Fruit fly (Drosophila melanogaster) whole organism, pupa: ENCODE results near the gene Ced-12.

Experiments
- CG10348 ChIP-seq: fragments of 200-800 bp; sonication (Bioruptor generic); IDR thresholded peaks from 2 replicates; pipeline ENCODE4 v1.3.6; 2022; ENCODE audit warnings: missing biosample characterization, missing genetic modification characterization
- CG12605 ChIP-seq: fragments of 200-800 bp; sonication (Bioruptor generic); IDR thresholded peaks from 2 replicates; pipeline ENCODE4 v1.3.6; 2022; ENCODE audit warnings: missing biosample characterization, missing genetic modification characterization
- CG13204 ChIP-seq: fragments of 200-800 bp; sonication (Bioruptor generic); optimal IDR thresholded peaks from 2 replicates; lab custom pipeline; 2018; ENCODE audit warnings: missing biosample characterization, mild to moderate bottlenecking, missing genetic modification characterization, moderate library complexity
- CG14655 ChIP-seq: fragments of 200-800 bp; sonication (Bioruptor generic); optimal IDR thresholded peaks from 3 replicates; lab custom pipeline; 2017; ENCODE audit warnings: mild to moderate bottlenecking, missing biosample characterization, missing genetic modification reagents, missing genetic modification characterization
- CG15710 ChIP-seq: fragments of 200-800 bp; sonication (Bioruptor generic); optimal IDR thresholded peaks from 2 replicates; lab custom pipeline; 2018; ENCODE audit warnings: missing biosample characterization, mild to moderate bottlenecking, missing genetic modification characterization, moderate library complexity
- CG17806 ChIP-seq: fragments of 200-800 bp; sonication (Bioruptor generic); optimal IDR thresholded peaks from 2 replicates; lab custom pipeline; 2018; ENCODE audit warnings: missing biosample characterization, mild to moderate bottlenecking, missing genetic modification characterization, moderate library complexity
- CG32121 ChIP-seq: fragments of 200-800 bp; sonication (Bioruptor generic); IDR thresholded peaks from 2 replicates; pipeline ENCODE4 v1.3.6; 2022; ENCODE audit warnings: missing biosample characterization, missing genetic modification characterization
- CG34367 ChIP-seq: fragments of 200-800 bp; sonication (Bioruptor generic); optimal IDR thresholded peaks from 2 replicates; lab custom pipeline; 2018; ENCODE audit warnings: missing biosample characterization, mild to moderate bottlenecking, missing genetic modification characterization
- CG4496 ChIP-seq: fragments of 200-800 bp; sonication (Bioruptor generic); IDR thresholded peaks from 3 replicates; pipeline ENCODE4 v1.3.6; 2022; ENCODE audit warnings: missing biosample characterization, missing genetic modification characterization
- CG8159 ChIP-seq: fragments of 200-800 bp; sonication (Bioruptor generic); optimal IDR thresholded peaks from 3 replicates; lab custom pipeline; 2018; ENCODE audit warnings: missing biosample characterization, mild to moderate bottlenecking, missing genetic modification characterization, moderate library complexity
- CG8301 ChIP-seq: fragments of 200-800 bp; sonication (Bioruptor generic); optimal IDR thresholded peaks from 2 replicates; lab custom pipeline; 2018; ENCODE audit warnings: missing biosample characterization, mild to moderate bottlenecking, missing genetic modification characterization
- CG9948 ChIP-seq: fragments of 200-800 bp; sonication (Bioruptor generic); optimal IDR thresholded peaks from 2 replicates; lab custom pipeline; 2018; ENCODE audit warnings: missing biosample characterization, mild to moderate bottlenecking, missing genetic modification characterization, moderate library complexity
- D1 ChIP-seq: fragments of 200-800 bp; sonication (Bioruptor generic); optimal IDR thresholded peaks from 2 replicates; lab custom pipeline; 2018; ENCODE audit warnings: missing biosample characterization, mild to moderate bottlenecking, missing genetic modification characterization, moderate library complexity
- EcR ChIP-seq: fragments of 200-800 bp; sonication (Bioruptor generic); optimal IDR thresholded peaks from 3 replicates; lab custom pipeline; 2019; ENCODE audit warnings: missing biosample characterization, missing genetic modification characterization, mild to moderate bottlenecking, moderate library complexity, missing genetic modification reagents
- Ets98B ChIP-seq: fragments of 200-800 bp; sonication (Bioruptor generic); IDR thresholded peaks from 2 replicates; pipeline ENCODE4 v1.3.6; 2022; ENCODE audit warnings: missing biosample characterization, missing genetic modification characterization
- Pif1A ChIP-seq: fragments of 200-800 bp; sonication (Bioruptor generic); optimal IDR thresholded peaks from 3 replicates; lab custom pipeline; 2016; ENCODE audit warnings: missing biosample characterization, missing genetic modification characterization
- Pif1B ChIP-seq: fragments of 200-800 bp; sonication (Bioruptor generic); optimal IDR thresholded peaks from 3 replicates; lab custom pipeline; 2016; ENCODE audit warnings: missing biosample characterization, missing genetic modification characterization
- Snoo ChIP-seq: fragments of 200-800 bp; sonication (Bioruptor generic); optimal IDR thresholded peaks from 3 replicates; lab custom pipeline; 2017; ENCODE audit warnings: missing biosample characterization, mild to moderate bottlenecking, missing genetic modification characterization, inconsistent platforms
- fd96Ca ChIP-seq: fragments of 200-800 bp; sonication (Bioruptor generic); IDR thresholded peaks from 3 replicates; pipeline ENCODE4 v1.3.6; 2022; ENCODE audit warnings: missing biosample characterization, missing genetic modification characterization
- gl ChIP-seq: fragments of 200-800 bp; sonication (Bioruptor generic); optimal IDR thresholded peaks from 2 replicates; lab custom pipeline; 2018; ENCODE audit warnings: missing biosample characterization, mild to moderate bottlenecking, missing genetic modification characterization
- rn ChIP-seq: fragments of 200-800 bp; sonication (Bioruptor generic); IDR thresholded peaks from 2 replicates; pipeline ENCODE4 v1.3.6; 2022; ENCODE audit warnings: missing biosample characterization, missing genetic modification characterization

Gene Ced-12

DNA sequence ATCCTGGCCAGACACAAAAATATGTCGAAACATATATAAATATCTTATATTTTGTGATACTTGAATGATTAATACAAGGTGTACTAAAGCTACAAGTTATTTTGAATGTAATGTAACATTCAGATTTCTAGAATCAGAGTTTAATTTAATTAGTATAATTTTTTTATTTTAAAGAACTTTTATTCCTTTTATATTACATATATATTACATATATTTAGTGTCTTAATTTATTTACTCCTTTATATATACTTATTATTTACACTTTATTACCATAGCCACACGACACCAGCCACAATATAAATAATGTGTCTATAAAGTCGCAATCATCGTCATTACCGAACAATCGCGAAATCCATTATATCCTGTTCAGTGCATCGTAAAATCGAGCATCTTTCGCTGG, 6.1 kb upstream of the Ced-12 start, which contains the start of gene Pex19:
Pex19 (plus strand) TSS at position 301 of the 400 bp plus-strand sequence.
- TF ChIP-seq rn (GFP tag; lab: Robert Waterston, UW) = no peak
- TF ChIP-seq CG4496 (GFP tag; lab: Robert Waterston, UW) = no peak
- TF ChIP-seq EcR (GFP tag; lab: Kevin White, UChicago) = no peak
- TF ChIP-seq CG9948 (tag; lab: Kevin White, UChicago) = no peak
- TF ChIP-seq CG8301 = no peak
- TF ChIP-seq CG8159 (tag; lab: Kevin White, UChicago) = no peak
- TF ChIP-seq CG14655 = no peak
- TF ChIP-seq fd96Ca = no peak
- TF ChIP-seq gl (tag; lab: Kevin White, UChicago) = no peak
- no peak for TF ChIP-seq Ets98B (GFP tag; lab: Robert Waterston, UW)
- no peak for TF ChIP-seq CG34367
- no peak for TF ChIP-seq D1 (tag; lab: Kevin White, UChicago)
- TF ChIP-seq CG12605 (GFP tag; lab: Robert Waterston, UW) = no peak
- TF ChIP-seq CG10348 = no peak
- TF ChIP-seq Snoo (tag; lab: Kevin White, UChicago) = no peak
- TF ChIP-seq Pif1A = no peak
- TF ChIP-seq CG15710 (tag; lab: Kevin White, UChicago) = no peak

DNA sequence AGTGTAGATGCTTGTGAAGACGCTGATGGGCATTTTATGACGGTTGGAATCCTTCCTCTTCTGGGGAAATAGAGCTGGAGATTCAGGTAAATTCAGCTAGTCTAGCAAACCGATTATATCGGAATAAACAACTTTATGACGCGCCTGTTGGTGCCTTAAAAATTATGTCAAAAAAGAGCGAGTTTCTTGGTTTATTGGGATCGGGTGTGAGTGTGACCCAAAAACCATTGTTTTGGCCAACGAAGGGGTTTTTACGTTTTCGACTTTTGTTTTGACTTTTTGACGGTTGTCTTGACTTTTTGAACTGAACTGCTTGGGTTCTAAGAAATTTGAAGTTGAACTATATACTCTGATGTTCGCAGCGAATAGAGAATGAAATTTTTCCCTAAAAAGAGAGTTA, 5.6 kb upstream of the Ced-12 start:
- TF ChIP-seq CG15710 (tag; lab: Kevin White, UChicago) (no peak), fd96Ca (no peak), rn (GFP tag; lab: Robert Waterston, UW) (no peak), CG12605 (GFP tag; lab: Robert Waterston, UW) (no peak), CG4496 (GFP tag; lab: Robert Waterston, UW) (no peak), EcR (GFP tag; lab: Kevin White, UChicago) (no peak), CG17806 (no peak), CG32121 (GFP tag; lab: Robert Waterston, UW) (no peak), Pif1B (GFP tag; lab: Kevin White, UChicago) (no peak), Pif1A (no peak), CG8301 (no peak), gl (tag; lab: Kevin White, UChicago) (no peak), CG13204 (no peak), CG14655 (no peak)

DNA sequence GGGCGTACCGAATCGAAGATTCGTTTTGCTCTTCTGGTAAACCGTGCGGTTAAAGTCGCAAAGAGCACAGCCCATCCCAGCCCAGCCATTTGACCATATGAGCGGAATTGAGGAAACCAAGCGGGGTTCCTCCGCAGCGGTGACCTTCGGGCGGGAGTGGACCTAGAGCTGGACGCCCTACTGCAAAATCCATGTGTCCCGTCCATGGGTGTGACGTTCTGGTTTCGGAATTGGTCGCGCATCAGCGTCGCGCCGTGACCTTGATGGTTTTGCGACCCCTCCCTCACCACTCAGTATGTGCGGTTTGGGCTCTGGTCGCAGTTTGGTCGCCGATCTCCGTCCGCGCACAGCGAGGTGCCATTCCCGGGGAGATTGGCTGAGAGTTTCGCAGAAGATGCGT, 4.9 kb upstream of the Ced-12 start:
- TF ChIP-seq CG15710 (tag; lab: Kevin White, UChicago) (no peak), CG8159 (tag; lab: Kevin White, UChicago) (no peak), CG34367 (no peak), D1 (tag; lab: Kevin White, UChicago) (no peak), CG13204 (no peak), Pif1A (no peak)

DNA sequence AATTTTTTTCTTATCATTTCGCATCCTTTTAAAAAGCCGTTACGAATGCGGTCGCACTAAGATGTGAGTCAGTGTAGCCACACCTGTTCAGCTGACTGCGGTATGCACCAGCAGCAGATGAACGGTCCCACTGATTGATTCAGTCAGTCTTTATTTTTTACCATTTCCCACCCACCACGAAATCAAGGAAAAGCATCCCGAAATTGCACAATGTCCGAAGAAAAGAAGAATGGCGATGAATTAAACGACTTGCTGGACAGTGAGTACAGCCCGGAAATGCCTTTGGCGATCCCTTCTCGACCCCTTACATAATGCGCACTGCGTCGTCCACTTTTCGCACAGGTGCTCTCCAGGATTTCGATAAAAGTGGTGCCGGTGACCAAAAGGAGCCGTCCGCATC, 4.0 kb upstream of the Ced-12 start:
- TF ChIP-seq CG12605 (GFP tag; lab: Robert Waterston, UW) (no peak), CG4496 (GFP tag; lab: Robert Waterston, UW) (no peak), Pif1B (GFP tag; lab: Kevin White, UChicago) (no peak), D1 (tag; lab: Kevin White, UChicago) (no peak), Ets98B (GFP tag; lab: Robert Waterston, UW) (no peak), CG32121 (GFP tag; lab: Robert Waterston, UW) (no peak), CG8159 (tag; lab: Kevin White, UChicago) (no peak), Pif1A (no peak), rn (GFP tag; lab: Robert Waterston, UW) (no peak)

DNA sequence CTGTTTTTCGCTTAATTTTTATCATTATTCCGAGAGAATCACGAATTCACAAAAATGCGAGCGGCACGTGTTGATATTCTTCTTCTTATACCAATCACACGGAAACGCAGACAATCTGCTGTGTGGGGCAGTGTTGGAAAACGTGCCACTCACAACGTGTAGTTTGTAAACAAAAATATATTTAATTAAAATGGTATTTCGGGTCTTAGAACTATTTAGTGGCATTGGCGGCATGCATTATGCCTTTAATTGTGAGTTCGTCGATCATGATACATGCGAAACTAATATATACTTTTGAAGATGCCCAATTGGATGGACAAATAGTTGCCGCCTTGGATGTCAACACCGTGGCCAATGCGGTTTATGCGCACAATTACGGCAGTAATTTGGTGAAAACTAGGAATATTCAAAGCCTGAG, 1.2 kb upstream of the Ced-12 start, which contains the start of the genes CG6712 and Mt2:
CG6712 (minus strand) TSS at position 116 of the 418 bp plus-strand sequence.
Mt2 (plus strand) TSS at position 130 of the 418 bp plus-strand sequence.
- TF ChIP-seq CG32121 (GFP tag; lab: Robert Waterston, UW) = no peak
- TF ChIP-seq rn (GFP tag; lab: Robert Waterston, UW) = no peak

DNA sequence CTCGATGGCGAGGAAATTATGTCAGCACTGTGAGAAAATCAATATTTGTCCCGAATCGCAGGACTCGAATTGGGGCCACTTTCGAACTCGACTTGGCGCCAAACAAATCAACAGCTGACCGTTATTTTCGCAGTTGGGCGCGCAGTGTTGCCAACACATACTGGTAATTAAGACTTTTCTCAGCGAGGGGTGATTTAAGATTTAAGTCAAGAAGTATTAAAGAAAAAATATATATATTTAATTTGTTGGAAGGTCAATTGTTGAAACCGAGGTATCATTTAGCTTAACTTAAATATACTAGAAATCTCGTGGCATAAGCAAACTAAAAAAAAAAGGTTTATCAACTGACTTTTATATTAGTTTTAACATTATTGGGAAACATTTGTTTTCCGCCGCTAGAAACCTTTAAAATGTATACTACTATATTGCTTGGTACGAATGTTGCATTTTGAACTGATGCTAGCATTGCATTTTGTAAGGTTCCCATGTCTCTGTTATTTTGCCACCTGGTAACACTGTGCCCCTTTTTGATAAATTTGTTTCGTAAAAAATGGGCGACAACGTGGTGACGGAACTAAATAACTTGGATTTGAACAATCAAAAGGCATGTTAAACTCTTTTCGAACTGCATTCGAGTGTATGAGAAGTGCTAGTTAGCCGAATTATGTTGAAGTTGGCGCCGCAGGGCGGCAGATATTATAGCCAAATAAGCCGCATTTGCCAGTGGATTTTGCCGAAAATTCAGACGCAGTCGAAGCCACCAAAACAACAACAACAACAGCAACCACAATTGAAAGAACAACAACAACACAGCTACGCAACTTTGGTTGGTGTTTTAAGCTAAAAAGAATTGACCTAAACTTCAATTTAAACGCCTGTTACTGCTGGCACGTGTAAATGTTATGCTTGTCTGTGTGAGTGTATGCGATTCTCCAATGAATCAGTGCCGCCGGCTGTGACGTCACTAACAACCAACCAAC, 5.9 kb downstream of the Ced-12 start, which contains the start of the genes Patsas and ThrRS:
Patsas (minus strand) TSS at position 55 of the 980 bp plus-strand sequence.
ThrRS (plus strand) TSS at position 521 of the 980 bp plus-strand sequence.
- TF ChIP-seq Snoo (tag; lab: Kevin White, UChicago) = peak; percentile 76
- peak; percentile 73 for TF ChIP-seq CG8301
- TF ChIP-seq CG32121 (GFP tag; lab: Robert Waterston, UW) = peak; percentile 80; the same call in 1 of the 2 replicates
- no peak for TF ChIP-seq EcR (GFP tag; lab: Kevin White, UChicago)
- peak; percentile 65 for TF ChIP-seq rn (GFP tag; lab: Robert Waterston, UW)
- peak; percentile 81 for TF ChIP-seq CG17806
- peak; percentile 87 for TF ChIP-seq Ets98B (GFP tag; lab: Robert Waterston, UW)
- TF ChIP-seq CG14655 = no peak
- peak; percentile 60 for TF ChIP-seq CG10348
- peak; percentile 92 for TF ChIP-seq CG4496 (GFP tag; lab: Robert Waterston, UW)
- no peak for TF ChIP-seq Pif1B (GFP tag; lab: Kevin White, UChicago)
- no peak for TF ChIP-seq D1 (tag; lab: Kevin White, UChicago)
- peak; percentile 82 for TF ChIP-seq CG8159 (tag; lab: Kevin White, UChicago)
- TF ChIP-seq CG34367 = peak; percentile 74
- no peak for TF ChIP-seq Pif1A
- TF ChIP-seq CG15710 (tag; lab: Kevin White, UChicago) = peak; percentile 80
- TF ChIP-seq gl (tag; lab: Kevin White, UChicago) = no peak
- peak; percentile 38; the same call in 2 of the 3 replicates for TF ChIP-seq fd96Ca
- no peak for TF ChIP-seq CG13204
- peak; percentile 71 for TF ChIP-seq CG12605 (GFP tag; lab: Robert Waterston, UW)
- TF ChIP-seq CG9948 (tag; lab: Kevin White, UChicago) = peak; percentile 80
